Worm (Caenorhabditis elegans): Measurements from ENCODE around the gene hel-1.
A peak's percentile ranks its signal among the peaks of the same experiment; 100 is the strongest.

The hel-1 gene

DNA sequence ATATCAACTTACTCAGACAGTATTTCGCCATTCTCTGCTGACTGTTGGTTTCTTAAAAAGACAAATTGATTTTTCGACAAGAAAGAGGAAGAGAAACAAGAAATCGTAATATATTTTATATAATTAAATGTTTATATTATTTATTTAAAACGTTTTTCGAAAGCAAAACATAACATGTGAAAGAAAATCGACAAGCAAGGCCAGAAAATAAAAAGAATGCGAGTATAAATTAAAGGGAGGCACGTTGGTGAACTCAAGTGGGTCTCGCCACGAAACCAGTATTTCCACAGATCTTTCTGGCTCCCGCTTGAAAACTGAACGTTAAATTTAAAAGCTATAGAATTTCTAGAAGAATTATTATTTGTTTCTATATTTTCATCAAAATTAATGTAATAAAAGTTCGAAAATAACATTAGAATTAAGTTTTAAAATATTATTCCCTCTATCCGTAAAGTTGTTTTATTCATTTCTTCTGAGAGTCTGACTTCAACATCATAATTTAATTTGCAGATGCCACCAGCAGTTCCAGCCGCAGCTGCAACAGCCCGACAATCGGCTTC, 45.4 kb downstream of the hel-1 start, which contains the start of the genes nst-1 and cct-4 (continued):
- TF ChIP-seq hlh-4 (tag; optimal IDR thresholded peaks at IDR 0.05) (no peak), xbp-1 (tag; optimal IDR thresholded peaks at IDR 0.05) (no peak), nhr-90 (tag; optimal IDR thresholded peaks at IDR 0.05; ENCODE audit: poor library complexity) (no peak), sup-37 (GFP tag; optimal IDR thresholded peaks at IDR 0.05) (no peak), aly-2 (tag; optimal IDR thresholded peaks at IDR 0.05) (no peak), nhr-77 (tag; optimal IDR thresholded peaks at IDR 0.05) (no peak), fos-1 (tag; optimal IDR thresholded peaks at IDR 0.05) (no peak), nhr-84 (tag; optimal IDR thresholded peaks at IDR 0.05) (no peak), swsn-7 (tag; optimal IDR thresholded peaks at IDR 0.05) (no peak), snpc-4 (tag; optimal IDR thresholded peaks at IDR 0.05) (no peak), dsc-1 (tag; optimal IDR thresholded peaks at IDR 0.05) (no peak), nhr-76 (tag; optimal IDR thresholded peaks at IDR 0.05) (no peak), pqm-1 (tag; optimal IDR thresholded peaks at IDR 0.05) (no peak), sptf-1 (tag; optimal IDR thresholded peaks at IDR 0.05) (no peak), ceh-63 (GFP tag; optimal IDR thresholded peaks at IDR 0.05) (no peak), lir-3 (tag; optimal IDR thresholded peaks at IDR 0.05; ENCODE audit: poor library complexity) (no peak), ceh-90 (tag; optimal IDR thresholded peaks at IDR 0.05) (no peak), ztf-11 (tag; optimal IDR thresholded peaks at IDR 0.05) (no peak), C34B4.2 (tag; optimal IDR thresholded peaks at IDR 0.05) (no peak), C04F5.9 (tag; optimal IDR thresholded peaks at IDR 0.05) (no peak), snu-23 (GFP tag; optimal IDR thresholded peaks at IDR 0.05) (peak; percentile 21), tbx-2 (tag; optimal IDR thresholded peaks at IDR 0.05) (no peak), efl-3 (GFP tag; optimal IDR thresholded peaks at IDR 0.05) (no peak), sox-4 (tag; optimal IDR thresholded peaks at IDR 0.05) (no peak), irx-1 (tag; optimal IDR thresholded peaks at IDR 0.05) (no peak), unc-98 (GFP tag; IDR thresholded peaks at IDR 0.05) (no peak), lin-35 (GFP tag; optimal IDR thresholded peaks at IDR 0.05) (peak; percentile 47 to 49), ama-1 (optimal IDR thresholded peaks at IDR 0.05) (no peak), Y116A8C.19 (tag; optimal IDR thresholded peaks at IDR 0.05; ENCODE audit: borderline replicate concordance) (no peak), lin-13 (GFP tag; optimal IDR thresholded peaks at IDR 0.05) (no peak), nhr-237 (tag; optimal IDR thresholded peaks at IDR 0.05) (no peak), fkh-10 (GFP tag; optimal IDR thresholded peaks at IDR 0.05) (no peak), lsy-2 (tag; optimal IDR thresholded peaks at IDR 0.05) (peak; percentile 36 to 67), nhr-28 (tag; optimal IDR thresholded peaks at IDR 0.05) (no peak), egl-27 (tag; optimal IDR thresholded peaks at IDR 0.05) (no peak), lin-15B (tag; optimal IDR thresholded peaks at IDR 0.05) (no peak), fkh-4 (tag; optimal IDR thresholded peaks at IDR 0.05; ENCODE audit: borderline replicate concordance) (no peak), aha-1 (tag; optimal IDR thresholded peaks at IDR 0.05) (no peak)

DNA sequence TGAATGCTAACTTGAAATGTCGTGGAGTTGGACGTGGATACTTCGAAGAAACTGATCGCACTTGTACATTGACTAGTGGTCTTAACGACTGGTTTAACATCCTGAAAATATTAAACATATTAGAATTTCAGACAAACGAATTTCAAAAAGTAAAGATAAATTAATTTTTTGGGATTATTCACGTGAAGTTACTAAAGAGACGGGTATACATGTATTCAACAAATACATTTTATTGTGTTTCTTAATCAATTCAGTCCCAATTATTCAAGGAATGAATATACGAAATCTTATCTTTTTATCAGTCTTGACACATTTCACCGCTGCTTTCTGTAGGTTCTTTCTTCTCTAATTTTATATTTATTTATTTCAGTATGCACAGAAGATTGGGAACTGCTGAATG, 50.3 kb downstream of the hel-1 start, which contains the start of the genes mrpl-10 and clec-142:
mrpl-10 (minus strand) TSS at position 101 of the 400 bp plus-strand sequence.
clec-142 (plus strand) TSS at position 264 of the 400 bp plus-strand sequence.
- TF ChIP-seq nhr-47 (tag; optimal IDR thresholded peaks at IDR 0.05) = no peak
